Fruit fly (Drosophila melanogaster) whole organism, embryonic: ENCODE results near the gene Gyc89Da.
A peak's percentile ranks its signal among the peaks of the same experiment; 100 is the strongest.

Experiments
- Bgb ChIP-seq: fragments of 200-800 bp; sonication (Bioruptor generic); IDR thresholded peaks from 2 replicates; pipeline ENCODE4 v1.3.6; 2022; ENCODE audit warnings: missing biosample characterization, missing genetic modification characterization; ENCODE audit not compliant: partially characterized antibody
- C15 ChIP-seq: fragments of 200-800 bp; sonication (Bioruptor generic); IDR thresholded peaks from 3 replicates; pipeline ENCODE4 v1.3.6; 2022; ENCODE audit warnings: missing biosample characterization, missing genetic modification characterization
- CG10979 ChIP-seq: fragments of 200-800 bp; sonication (Bioruptor generic); optimal IDR thresholded peaks from 2 replicates; lab custom pipeline; 2018; ENCODE audit warnings: missing biosample characterization, mild to moderate bottlenecking, missing genetic modification characterization, moderate library complexity
- CG11504 ChIP-seq: fragments of 200-800 bp; sonication (Bioruptor generic); optimal IDR thresholded peaks from 3 replicates; lab custom pipeline; 2019; ENCODE audit warnings: missing biosample characterization, mild to moderate bottlenecking, missing genetic modification characterization, moderate library complexity
- CG11560 ChIP-seq: fragments of 200-800 bp; sonication (Bioruptor generic); IDR thresholded peaks from 3 replicates; pipeline ENCODE4 v1.3.6; 2022; ENCODE audit warnings: missing biosample characterization, missing genetic modification characterization
- CG12219 ChIP-seq: fragments of 200-800 bp; sonication (Bioruptor generic); optimal IDR thresholded peaks from 3 replicates; lab custom pipeline; 2018; ENCODE audit warnings: missing biosample characterization, mild to moderate bottlenecking, missing genetic modification characterization
- CG12236 ChIP-seq: fragments of 200-800 bp; sonication (Bioruptor generic); optimal IDR thresholded peaks from 2 replicates; lab custom pipeline; 2016; ENCODE audit warnings: missing biosample characterization, missing genetic modification characterization
- CG14014 ChIP-seq: fragments of 200-800 bp; sonication (Bioruptor generic); IDR thresholded peaks from 2 replicates; pipeline ENCODE4 v1.3.6; 2022; ENCODE audit warnings: missing biosample characterization, missing genetic modification characterization
- CG14710 ChIP-seq: fragments of 200-800 bp; sonication (Bioruptor generic); optimal IDR thresholded peaks from 3 replicates; lab custom pipeline; 2019; ENCODE audit warnings: missing biosample characterization, mild to moderate bottlenecking, missing genetic modification characterization, moderate library complexity
- CG1529 ChIP-seq: fragments of 200-800 bp; sonication (Bioruptor generic); optimal IDR thresholded peaks from 3 replicates; lab custom pipeline; 2018; ENCODE audit warnings: missing biosample characterization, missing genetic modification characterization
- CG16815 ChIP-seq: fragments of 200-800 bp; sonication (Bioruptor generic); optimal IDR thresholded peaks from 3 replicates; lab custom pipeline; 2017; ENCODE audit warnings: missing biosample characterization, mild to moderate bottlenecking, missing genetic modification characterization
- CG2202 ChIP-seq: fragments of 200-800 bp; sonication (Bioruptor generic); optimal IDR thresholded peaks from 2 replicates; lab custom pipeline; 2018; ENCODE audit warnings: missing biosample characterization, mild to moderate bottlenecking, missing genetic modification characterization
- CG30403 ChIP-seq: fragments of 200-800 bp; sonication (Bioruptor generic); optimal IDR thresholded peaks from 3 replicates; lab custom pipeline; 2016; ENCODE audit warnings: missing biosample characterization, missing genetic modification characterization
- CG3838 ChIP-seq: fragments of 200-800 bp; sonication (Bioruptor generic); optimal IDR thresholded peaks from 3 replicates; lab custom pipeline; 2016; ENCODE audit warnings: missing biosample characterization, missing genetic modification characterization
- CG4282 ChIP-seq: fragments of 200-800 bp; sonication (Bioruptor generic); optimal IDR thresholded peaks from 2 replicates; lab custom pipeline; 2016; ENCODE audit warnings: missing biosample characterization, missing genetic modification characterization
- CG4328 ChIP-seq: fragments of 200-800 bp; sonication (Bioruptor generic); optimal IDR thresholded peaks from 3 replicates; lab custom pipeline; 2017; ENCODE audit warnings: missing biosample characterization, missing genetic modification reagents, missing genetic modification characterization
- CG7271 ChIP-seq: fragments of 200-800 bp; sonication (Bioruptor generic); optimal IDR thresholded peaks from 2 replicates; lab custom pipeline; 2018; ENCODE audit warnings: missing biosample characterization, mild to moderate bottlenecking, missing genetic modification characterization, moderate library complexity
- CG9437 ChIP-seq: fragments of 200-800 bp; sonication (Bioruptor generic); optimal IDR thresholded peaks from 2 replicates; lab custom pipeline; 2018; ENCODE audit warnings: missing biosample characterization, mild to moderate bottlenecking, missing genetic modification characterization
- Dip2 ChIP-seq: fragments of 200-800 bp; sonication (Bioruptor generic); IDR thresholded peaks from 2 replicates; pipeline ENCODE4 v1.3.6; 2022; ENCODE audit warnings: missing biosample characterization, missing genetic modification characterization
- Ets97D ChIP-seq: fragments of 200-800 bp; sonication (Bioruptor generic); optimal IDR thresholded peaks from 3 replicates; lab custom pipeline; 2016; ENCODE audit warnings: missing biosample characterization, missing genetic modification characterization
- HLH54F ChIP-seq: fragments of 200-800 bp; sonication (Bioruptor generic); optimal IDR thresholded peaks from 3 replicates; lab custom pipeline; 2016; ENCODE audit warnings: missing biosample characterization, missing genetic modification characterization
- HLHmδ ChIP-seq: fragments of 200-800 bp; sonication (Bioruptor generic); optimal IDR thresholded peaks from 2 replicates; lab custom pipeline; 2018; ENCODE audit warnings: missing biosample characterization, mild to moderate bottlenecking, missing genetic modification characterization, moderate library complexity
- HmgD ChIP-seq: fragments of 200-800 bp; sonication (Bioruptor generic); optimal IDR thresholded peaks from 3 replicates; lab custom pipeline; 2016; ENCODE audit warnings: missing biosample characterization, missing genetic modification characterization
- Hsf ChIP-seq: fragments of 200-800 bp; sonication (Bioruptor generic); optimal IDR thresholded peaks from 3 replicates; lab custom pipeline; 2016; ENCODE audit warnings: missing biosample characterization, missing genetic modification characterization
- Rx ChIP-seq: fragments of 200-800 bp; sonication (Bioruptor generic); IDR thresholded peaks from 2 replicates; pipeline ENCODE4 v1.3.6; 2022; ENCODE audit warnings: missing biosample characterization, missing genetic modification characterization
- Sin3A ChIP-seq: fragments of >200 bp; optimal IDR thresholded peaks from 2 replicates; lab custom pipeline; 2018
- Six4 ChIP-seq: fragments of 200-800 bp; sonication (Bioruptor generic); optimal IDR thresholded peaks from 2 replicates; lab custom pipeline; 2016; ENCODE audit warnings: missing biosample characterization, missing genetic modification characterization
- Ssrp ChIP-seq: fragments of 200-800 bp; sonication (Bioruptor generic); optimal IDR thresholded peaks from 2 replicates; lab custom pipeline; 2018; ENCODE audit warnings: missing biosample characterization, mild to moderate bottlenecking, missing genetic modification characterization, moderate library complexity
- YL-1 ChIP-seq: fragments of 200-800 bp; sonication (Bioruptor generic); optimal IDR thresholded peaks from 3 replicates; lab custom pipeline; 2017; ENCODE audit warnings: missing biosample characterization, mild to moderate bottlenecking, missing genetic modification characterization
- ara ChIP-seq: fragments of 200-800 bp; sonication (Bioruptor generic); IDR thresholded peaks from 2 replicates; pipeline ENCODE4 v1.3.6; 2022; ENCODE audit warnings: missing biosample characterization, missing genetic modification characterization
- cad ChIP-seq: fragments of >200 bp; optimal IDR thresholded peaks from 2 replicates; lab custom pipeline; 2017; ENCODE audit warnings: missing biosample characterization, missing genetic modification characterization
- chm ChIP-seq: fragments of 200-800 bp; sonication (Bioruptor generic); IDR thresholded peaks from 2 replicates; pipeline ENCODE4 v1.3.6; 2022; ENCODE audit warnings: missing biosample characterization, missing genetic modification characterization
- disco-r ChIP-seq: fragments of 200-800 bp; sonication (Bioruptor generic); optimal IDR thresholded peaks from 2 replicates; lab custom pipeline; 2016; ENCODE audit warnings: missing biosample characterization, missing genetic modification characterization
- ems ChIP-seq: fragments of 200-800 bp; sonication (Bioruptor generic); optimal IDR thresholded peaks from 3 replicates; lab custom pipeline; 2016; ENCODE audit warnings: missing biosample characterization, missing genetic modification characterization
- fd3F ChIP-seq: fragments of 200-800 bp; sonication (Bioruptor generic); optimal IDR thresholded peaks from 2 replicates; lab custom pipeline; 2018; ENCODE audit warnings: missing biosample characterization, mild to moderate bottlenecking, missing genetic modification characterization, moderate library complexity
- ftz-f1 ChIP-seq: fragments of 200-800 bp; sonication (Bioruptor generic); optimal IDR thresholded peaks from 2 replicates; lab custom pipeline; 2016; ENCODE audit warnings: missing biosample characterization, missing genetic modification characterization
- gfzf ChIP-seq: fragments of 200-800 bp; sonication (Bioruptor generic); optimal IDR thresholded peaks from 2 replicates; lab custom pipeline; 2016; ENCODE audit warnings: missing biosample characterization, mild to moderate bottlenecking, missing genetic modification characterization, moderate library complexity
- hbn ChIP-seq: fragments of 200-800 bp; sonication (Bioruptor generic); IDR thresholded peaks from 2 replicates; pipeline ENCODE4 v1.3.6; 2022; ENCODE audit warnings: missing biosample characterization, missing genetic modification characterization; ENCODE audit not compliant: partially characterized antibody
- jing ChIP-seq: fragments of 200-800 bp; sonication (Bioruptor generic); optimal IDR thresholded peaks from 2 replicates; lab custom pipeline; 2018; ENCODE audit warnings: missing biosample characterization, mild to moderate bottlenecking, missing genetic modification characterization
- maf-S ChIP-seq: fragments of 200-800 bp; sonication (Bioruptor generic); optimal IDR thresholded peaks from 2 replicates; lab custom pipeline; 2016; ENCODE audit warnings: missing biosample characterization, missing genetic modification characterization
- psq ChIP-seq: fragments of 200-800 bp; sonication (Bioruptor generic); optimal IDR thresholded peaks from 2 replicates; lab custom pipeline; 2017; ENCODE audit warnings: missing biosample characterization, missing genetic modification characterization
- repo ChIP-seq: fragments of 200-800 bp; sonication (Bioruptor generic); optimal IDR thresholded peaks from 2 replicates; lab custom pipeline; 2016; ENCODE audit warnings: missing biosample characterization, missing genetic modification characterization
- ro ChIP-seq: fragments of 200-800 bp; sonication (Bioruptor generic); IDR thresholded peaks from 2 replicates; pipeline ENCODE4 v1.3.6; 2022; ENCODE audit warnings: missing biosample characterization, missing genetic modification characterization
- run ChIP-seq: fragments of 200-800 bp; sonication (Bioruptor generic); optimal IDR thresholded peaks from 3 replicates; lab custom pipeline; 2018; ENCODE audit warnings: missing biosample characterization, mild to moderate bottlenecking, missing genetic modification characterization
- sc ChIP-seq, 3 experiments: fragments of >200 bp in 2 of 3; fragments of 200-800 bp in 1 of 3; sonication (Bioruptor generic) in 1 of 3; optimal IDR thresholded peaks; 2 replicates in 2 of 3; 3 replicates in 1 of 3; lab custom pipeline; 2017; ENCODE audit warnings: mild to moderate bottlenecking in 1 of 3, missing biosample characterization in 1 of 3, missing genetic modification characterization in 1 of 3, missing genetic modification reagents in 1 of 3
- schlank ChIP-seq: fragments of 200-800 bp; sonication (Bioruptor generic); optimal IDR thresholded peaks from 2 replicates; lab custom pipeline; 2018; ENCODE audit warnings: missing biosample characterization, mild to moderate bottlenecking, missing genetic modification characterization
- sens ChIP-seq: fragments of 200-800 bp; sonication (Bioruptor generic); peaks from one replicate; lab custom pipeline; 2016; ENCODE audit warnings: missing biosample characterization, missing genetic modification characterization
- shn ChIP-seq: fragments of 200-800 bp; sonication (Bioruptor generic); optimal IDR thresholded peaks from 3 replicates; lab custom pipeline; 2016; ENCODE audit warnings: missing biosample characterization, missing genetic modification characterization
- sqz ChIP-seq: fragments of 200-800 bp; sonication (Bioruptor generic); optimal IDR thresholded peaks from 3 replicates; lab custom pipeline; 2018; ENCODE audit warnings: missing biosample characterization, mild to moderate bottlenecking, missing genetic modification characterization
- zfh1 ChIP-seq: fragments of 200-800 bp; sonication (Bioruptor generic); IDR thresholded peaks from 3 replicates; pipeline ENCODE4 v1.3.6; 2022; ENCODE audit warnings: missing biosample characterization, missing genetic modification characterization

Gyc89Da gene

DNA sequence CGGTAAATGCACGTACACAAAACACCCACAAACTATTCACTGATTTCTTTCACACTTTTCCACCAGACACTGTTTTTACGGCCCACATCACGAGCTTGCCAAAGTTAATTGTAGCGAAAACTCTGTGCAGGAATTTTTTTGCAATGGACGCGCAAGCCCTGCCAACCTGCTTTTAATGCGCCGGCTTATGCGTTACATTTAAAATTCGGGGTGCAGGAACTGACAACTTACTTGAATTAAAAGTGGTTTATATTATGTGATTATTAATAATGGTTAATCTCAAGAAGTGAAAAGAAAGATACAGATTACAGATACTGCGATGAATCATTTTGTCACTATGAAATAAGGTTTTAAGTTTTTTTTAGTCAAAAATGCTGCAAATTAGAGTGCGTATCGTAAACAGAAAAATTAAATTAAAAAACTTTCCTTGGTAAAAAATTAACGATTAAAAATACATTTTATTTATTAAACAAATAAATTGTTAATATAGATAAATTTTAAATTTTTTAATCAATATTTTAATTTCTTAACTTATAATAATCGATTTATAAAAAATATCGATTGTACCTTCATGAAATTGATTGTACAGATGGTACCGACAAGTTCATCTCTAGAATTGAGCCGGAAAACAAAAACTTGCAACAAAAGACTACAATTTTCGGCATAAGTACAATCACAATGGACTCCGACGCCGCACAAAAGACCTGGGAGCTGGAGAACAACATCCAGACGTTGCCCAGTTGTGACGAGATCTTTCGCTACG is 2.7 kb upstream of the Gyc89Da start, which contains the start of the genes CG42232 and CSN5 (continued):
- peak; percentile 16 for TF ChIP-seq repo (GFP tag; lab: Kevin White, UChicago)
- peak; percentile 55; the same call in 1 of the 2 replicates for TF ChIP-seq CG14014 (GFP tag; lab: Robert Waterston, UW)
- no peak for TF ChIP-seq CG7271 (tag; lab: Kevin White, UChicago)
- TF ChIP-seq schlank (tag; lab: Kevin White, UChicago) = no peak
- TF ChIP-seq maf-S (GFP tag; lab: Kevin White, UChicago) = peak; percentile 37
- TF ChIP-seq sc (optimal IDR thresholded peaks at IDR 0.05; lab: Kevin White, UChicago) = no peak
- TF ChIP-seq sc (GFP tag; optimal IDR thresholded peaks at IDR 0.05; lab: Kevin White, UChicago) = no peak
- TF ChIP-seq Rx (GFP tag; lab: Robert Waterston, UW) = peak; percentile 30; the same call in 1 of the 2 replicates
- TF ChIP-seq HLH54F (GFP tag; lab: Kevin White, UChicago) = peak; percentile 54
- TF ChIP-seq C15 = no peak
- TF ChIP-seq CG3838 (GFP tag; lab: Kevin White, UChicago) = no peak
- TF ChIP-seq CG11560 (tag; lab: Robert Waterston, UW) = no peak
- TF ChIP-seq HmgD (GFP tag; lab: Kevin White, UChicago) = no peak
- TF ChIP-seq HLHmδ = no peak
- peak; percentile 18 for TF ChIP-seq Sin3A
- peak; percentile 77 for TF ChIP-seq CG30403 (GFP tag; lab: Kevin White, UChicago)
- TF ChIP-seq Hsf (GFP tag; lab: Kevin White, UChicago) = peak; percentile 66
- TF ChIP-seq disco-r (GFP tag; lab: Kevin White, UChicago) = no peak
- TF ChIP-seq psq (GFP tag; lab: Kevin White, UChicago) = peak; percentile 28
- TF ChIP-seq CG4328 (GFP tag; lab: Kevin White, UChicago) = peak; percentile 27
- TF ChIP-seq ro (GFP tag; lab: Robert Waterston, UW) = no peak
- no peak for TF ChIP-seq ftz-f1 (GFP tag; lab: Kevin White, UChicago)
- TF ChIP-seq CG2202 (tag; lab: Kevin White, UChicago) = no peak
- peak; percentile 19 for TF ChIP-seq CG16815
- TF ChIP-seq CG9437 = peak; percentile 59
- peak; percentile 44 for TF ChIP-seq ems (GFP tag; lab: Kevin White, UChicago)
- no peak for TF ChIP-seq sens (GFP tag; lab: Kevin White, UChicago)
- peak; percentile 23 for TF ChIP-seq YL-1
- TF ChIP-seq chm (GFP tag; lab: Robert Waterston, UW) = no peak
- peak; percentile 32 for TF ChIP-seq Ets97D (GFP tag; lab: Kevin White, UChicago)
- peak; percentile 87 for TF ChIP-seq CG14710
- peak; percentile 14 for TF ChIP-seq Six4 (GFP tag; lab: Kevin White, UChicago)
- no peak for TF ChIP-seq Dip2 (GFP tag; lab: Robert Waterston, UW)
- peak; percentile 47; the same call in 1 of the 2 replicates for TF ChIP-seq ara
- peak; percentile 12 for TF ChIP-seq shn (GFP tag; lab: Kevin White, UChicago)
- TF ChIP-seq run (tag; lab: Kevin White, UChicago) = peak; percentile 17
- TF ChIP-seq CG10979 = peak; percentile 68
- TF ChIP-seq CG12219 (GFP tag; lab: Kevin White, UChicago) = no peak
- TF ChIP-seq jing = no peak
- TF ChIP-seq CG11504 = no peak
- TF ChIP-seq zfh1 (GFP tag; lab: Robert Waterston, UW) = no peak
- peak; percentile 17 for TF ChIP-seq gfzf (GFP tag; lab: Kevin White, UChicago)
- TF ChIP-seq hbn (GFP tag; lab: Robert Waterston, UW) = peak; percentile 36; the same call in 1 of the 2 replicates
- peak; percentile 64 for TF ChIP-seq Ssrp
- no peak for TF ChIP-seq sqz (GFP tag; lab: Kevin White, UChicago)
- TF ChIP-seq cad (GFP tag; lab: Kevin White, UChicago) = no peak
- TF ChIP-seq fd3F (GFP tag; lab: Kevin White, UChicago) = no peak
- no peak for TF ChIP-seq CG1529 (GFP tag; lab: Kevin White, UChicago)
- TF ChIP-seq Bgb (GFP tag; lab: Robert Waterston, UW) = peak; percentile 25; the same call in 1 of the 2 replicates
- TF ChIP-seq CG12236 = no peak
- no peak for TF ChIP-seq CG4282 (GFP tag; lab: Kevin White, UChicago)
